Worm (Caenorhabditis elegans) whole organism, L3 larva: ENCODE measurements around the gene T28A11.4.

Source experiments
- ama-1 ChIP-seq: fragments of 150-350 bp; optimal IDR thresholded peaks from 2 replicates; lab custom pipeline; 2018
- fos-1 ChIP-seq: fragments of 150-350 bp; optimal IDR thresholded peaks from 2 replicates; lab custom pipeline; 2014; ENCODE audit warnings: missing biosample characterization, missing genetic modification characterization
- lin-39 ChIP-seq: fragments of 150-350 bp; optimal IDR thresholded peaks from 2 replicates; lab custom pipeline; 2018; ENCODE audit warnings: missing biosample characterization, missing genetic modification reagents, missing genetic modification characterization
- nhr-11 ChIP-seq: fragments of 150-350 bp; optimal IDR thresholded peaks from 2 replicates; lab custom pipeline; 2014; ENCODE audit warnings: missing biosample characterization, missing genetic modification characterization
- nhr-25 ChIP-seq: sonication (generic microtip); optimal IDR thresholded peaks from 2 replicates; lab custom pipeline; 2017; ENCODE audit warnings: missing biosample characterization, missing genetic modification characterization
- nhr-77 ChIP-seq: fragments of 150-350 bp; optimal IDR thresholded peaks from 2 replicates; lab custom pipeline; 2014; ENCODE audit warnings: missing biosample characterization, missing genetic modification characterization
- pqm-1 ChIP-seq: fragments of 150-350 bp; optimal IDR thresholded peaks from 2 replicates; lab custom pipeline; 2017; ENCODE audit warnings: missing biosample characterization, missing genetic modification characterization, inconsistent platforms

ce11 chrV:3275033-3275432 is 1.2 kb downstream of the T28A11.4 start, which contains the start of gene T28A11.3:
- TF ChIP-seq nhr-25 (no peak), fos-1 (tag; lab: Kevin White, UChicago) (no peak), lin-39 (no peak), pqm-1 (tag; lab: Kevin White, UChicago) (no peak), nhr-11 (no peak), nhr-77 (tag; lab: Kevin White, UChicago) (no peak), ama-1 (lab: Kevin White, UChicago) (no peak)
